Fruit fly (Drosophila melanogaster) Kc167 (cell line): ENCODE results near the gene MRG15.

Experiments
- Myc ChIP-seq: fragments of >200 bp; optimal IDR thresholded peaks from 2 replicates; lab custom pipeline; 2017; ENCODE audit warnings: missing external identifiers
- Sin3A ChIP-seq: fragments of >200 bp; optimal IDR thresholded peaks from 2 replicates; lab custom pipeline; 2018; ENCODE audit warnings: missing external identifiers
- h ChIP-seq: fragments of >200 bp; optimal IDR thresholded peaks from 3 replicates; lab custom pipeline; 2018; ENCODE audit warnings: missing external identifiers
- psq ChIP-seq: fragments of >200 bp; optimal IDR thresholded peaks from 2 replicates; lab custom pipeline; 2017; ENCODE audit warnings: missing external identifiers

DNA sequence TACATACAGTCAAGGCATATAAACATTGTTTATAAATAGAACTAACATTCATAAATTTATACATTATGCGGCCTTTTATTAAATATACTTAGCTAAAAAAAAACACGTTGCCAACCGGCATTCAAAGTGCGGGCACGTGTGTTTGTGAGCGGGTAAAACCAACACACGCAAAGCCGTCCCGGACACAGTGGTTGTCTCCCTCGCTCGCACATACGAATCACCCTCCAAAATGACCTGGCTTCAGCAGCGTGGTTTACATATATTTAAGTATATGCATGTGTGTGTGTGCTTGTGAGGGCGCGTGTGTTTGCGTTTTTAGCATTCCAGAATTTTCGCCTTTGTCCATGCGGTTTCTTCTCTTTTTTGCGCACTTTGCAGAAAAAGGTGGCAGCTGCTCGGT lies 34.5 kb downstream of the MRG15 start:
- TF ChIP-seq Sin3A (lab: Kevin White, UChicago) (no peak), Myc (lab: Kevin White, UChicago) (no peak), psq (no peak), h (lab: Kevin White, UChicago) (no peak)
